Fruit fly (Drosophila melanogaster) whole organism, embryonic: Measurements from ENCODE around the gene CG34435.

Source experiments
- Atf6 ChIP-seq: fragments of 200-800 bp; sonication (Bioruptor generic); IDR thresholded peaks from 2 replicates; pipeline ENCODE4 v1.3.6; 2022; ENCODE audit warnings: missing biosample characterization, missing genetic modification characterization
- C15 ChIP-seq: fragments of 200-800 bp; sonication (Bioruptor generic); IDR thresholded peaks from 3 replicates; pipeline ENCODE4 v1.3.6; 2022; ENCODE audit warnings: missing biosample characterization, missing genetic modification characterization
- CG10274 ChIP-seq: fragments of 200-800 bp; sonication (Bioruptor generic); optimal IDR thresholded peaks from 3 replicates; lab custom pipeline; 2017; ENCODE audit warnings: missing biosample characterization, mild to moderate bottlenecking, missing genetic modification characterization
- CG10431 ChIP-seq: fragments of 200-800 bp; sonication (Bioruptor generic); optimal IDR thresholded peaks from 3 replicates; lab custom pipeline; 2018; ENCODE audit warnings: missing biosample characterization, mild to moderate bottlenecking, missing genetic modification characterization
- CG10565 ChIP-seq: fragments of 200-800 bp; sonication (Bioruptor generic); optimal IDR thresholded peaks from 3 replicates; lab custom pipeline; 2016; ENCODE audit warnings: missing biosample characterization, mild to moderate bottlenecking, missing genetic modification characterization
- CG11456 ChIP-seq: fragments of 200-800 bp; sonication (Bioruptor generic); IDR thresholded peaks from 3 replicates; pipeline ENCODE4 v1.3.6; 2022; ENCODE audit warnings: missing biosample characterization, missing genetic modification characterization
- CG13894 ChIP-seq: fragments of 200-800 bp; sonication (Bioruptor generic); optimal IDR thresholded peaks from 3 replicates; lab custom pipeline; 2018; ENCODE audit warnings: missing biosample characterization, mild to moderate bottlenecking, missing genetic modification characterization, moderate library complexity
- CG14441 ChIP-seq: fragments of 200-800 bp; sonication (Bioruptor generic); IDR thresholded peaks from 2 replicates; pipeline ENCODE4 v1.3.6; 2022; ENCODE audit warnings: missing biosample characterization, missing genetic modification characterization
- CG1603 ChIP-seq: fragments of 200-800 bp; sonication (Bioruptor generic); optimal IDR thresholded peaks from 2 replicates; lab custom pipeline; 2019; ENCODE audit warnings: missing biosample characterization, mild to moderate bottlenecking, missing genetic modification characterization, moderate library complexity
- CG18764 ChIP-seq: fragments of 200-800 bp; sonication (Bioruptor generic); optimal IDR thresholded peaks from 3 replicates; lab custom pipeline; 2016; ENCODE audit warnings: missing biosample characterization, missing genetic modification characterization
- CG2116 ChIP-seq: fragments of 200-800 bp; sonication (Bioruptor generic); optimal IDR thresholded peaks from 3 replicates; lab custom pipeline; 2018; ENCODE audit warnings: missing biosample characterization, mild to moderate bottlenecking, missing genetic modification characterization
- CG2202 ChIP-seq: fragments of 200-800 bp; sonication (Bioruptor generic); optimal IDR thresholded peaks from 2 replicates; lab custom pipeline; 2018; ENCODE audit warnings: missing biosample characterization, mild to moderate bottlenecking, missing genetic modification characterization
- CG2889 ChIP-seq: fragments of 200-800 bp; sonication (Bioruptor generic); IDR thresholded peaks from 3 replicates; pipeline ENCODE4 v1.3.6; 2022; ENCODE audit warnings: missing biosample characterization, missing genetic modification characterization
- CG3726 ChIP-seq: fragments of 200-800 bp; sonication (Bioruptor generic); IDR thresholded peaks from 3 replicates; pipeline ENCODE4, ENCODE4 v1.3.6; 2022; ENCODE audit warnings: missing biosample characterization, missing genetic modification characterization
- CG4360 ChIP-seq: fragments of 200-800 bp; sonication (Bioruptor generic); IDR thresholded peaks from 2 replicates; pipeline ENCODE4 v1.3.6; 2022; ENCODE audit warnings: missing biosample characterization, missing genetic modification characterization
- CG4707 ChIP-seq: fragments of 200-800 bp; sonication (Bioruptor generic); optimal IDR thresholded peaks from 2 replicates; lab custom pipeline; 2018; ENCODE audit warnings: missing biosample characterization, mild to moderate bottlenecking, missing genetic modification characterization, moderate library complexity
- CG6791 ChIP-seq: fragments of 200-800 bp; sonication (Bioruptor generic); IDR thresholded peaks from 3 replicates; pipeline ENCODE4 v1.3.6; 2022; ENCODE audit warnings: missing biosample characterization, missing genetic modification characterization; ENCODE audit not compliant: partially characterized antibody
- CG9797 ChIP-seq: fragments of 200-800 bp; sonication (Bioruptor generic); optimal IDR thresholded peaks from 3 replicates; lab custom pipeline; 2018; ENCODE audit warnings: missing biosample characterization, mild to moderate bottlenecking, missing genetic modification characterization
- Dref ChIP-seq: fragments of 200-800 bp; sonication (Bioruptor generic); IDR thresholded peaks from 2 replicates; pipeline ENCODE4 v1.3.6; 2022; ENCODE audit warnings: missing biosample characterization, missing genetic modification characterization
- E2f1 ChIP-seq: fragments of 200-800 bp; sonication (Bioruptor generic); IDR thresholded peaks from 2 replicates; pipeline ENCODE4 v1.3.6; 2022; ENCODE audit warnings: missing biosample characterization, missing genetic modification characterization
- Elba2 ChIP-seq: fragments of 200-800 bp; sonication (Bioruptor generic); optimal IDR thresholded peaks from 3 replicates; lab custom pipeline; 2016; ENCODE audit warnings: missing biosample characterization, missing genetic modification characterization
- Hr39 ChIP-seq: fragments of >200 bp; optimal IDR thresholded peaks from 2 replicates; lab custom pipeline; 2017
- Hr51 ChIP-seq, 2 experiments: fragments of 200-800 bp; sonication (Bioruptor generic); optimal IDR thresholded peaks; 2 replicates in 1 of 2; 3 replicates in 1 of 2; lab custom pipeline; 2016 to 2018; ENCODE audit warnings: missing biosample characterization in 2 of 2, missing genetic modification characterization in 2 of 2, mild to moderate bottlenecking in 1 of 2, moderate library complexity in 1 of 2
- Lhr ChIP-seq: fragments of 200-800 bp; sonication (Bioruptor generic); optimal IDR thresholded peaks from 3 replicates; lab custom pipeline; 2017; ENCODE audit warnings: mild to moderate bottlenecking, missing biosample characterization, missing genetic modification reagents, missing genetic modification characterization
- Lpt ChIP-seq: fragments of >200 bp; optimal IDR thresholded peaks from 2 replicates; lab custom pipeline; 2018; ENCODE audit warnings: missing biosample characterization, missing genetic modification characterization
- Myb ChIP-seq: fragments of 200-800 bp; sonication (Bioruptor generic); optimal IDR thresholded peaks from 2 replicates; lab custom pipeline; 2016; ENCODE audit warnings: missing biosample characterization, missing genetic modification characterization
- Ravus ChIP-seq: fragments of 200-800 bp; sonication (Bioruptor generic); IDR thresholded peaks from 2 replicates; pipeline ENCODE4 v1.3.6; 2022; ENCODE audit warnings: missing biosample characterization, missing genetic modification characterization
- Rfx ChIP-seq: fragments of 200-800 bp; sonication (Bioruptor generic); IDR thresholded peaks from 2 replicates; pipeline ENCODE4 v1.3.6; 2022; ENCODE audit warnings: missing biosample characterization, missing genetic modification characterization
- Sry-δ ChIP-seq: fragments of 200-800 bp; sonication (Bioruptor generic); optimal IDR thresholded peaks from 2 replicates; lab custom pipeline; 2016; ENCODE audit warnings: missing biosample characterization, missing genetic modification characterization
- abd-A ChIP-seq: fragments of 200-800 bp; sonication (Bioruptor generic); optimal IDR thresholded peaks from 3 replicates; lab custom pipeline; 2019; ENCODE audit warnings: missing biosample characterization, mild to moderate bottlenecking, missing genetic modification characterization, moderate library complexity
- al ChIP-seq: fragments of 200-800 bp; sonication (Bioruptor generic); IDR thresholded peaks from 2 replicates; pipeline ENCODE4 v1.3.6; 2022; ENCODE audit warnings: missing biosample characterization, missing genetic modification characterization
- ase ChIP-seq: fragments of 200-800 bp; sonication (Bioruptor generic); IDR thresholded peaks from 3 replicates; pipeline ENCODE4 v1.3.6; 2022; ENCODE audit warnings: missing biosample characterization, missing genetic modification characterization
- bcd ChIP-seq: fragments of 200-800 bp; sonication (Bioruptor generic); optimal IDR thresholded peaks from 2 replicates; lab custom pipeline; 2017; ENCODE audit warnings: missing biosample characterization, mild to moderate bottlenecking, missing genetic modification characterization
- bsh ChIP-seq, 2 experiments: fragments of 200-800 bp; sonication (Bioruptor generic); optimal IDR thresholded peaks; 2 replicates each; lab custom pipeline; 2017 to 2018; ENCODE audit warnings: mild to moderate bottlenecking in 2 of 2, missing biosample characterization in 2 of 2, missing genetic modification characterization in 2 of 2, moderate library complexity in 1 of 2
- cg ChIP-seq: fragments of 200-800 bp; sonication (Bioruptor generic); optimal IDR thresholded peaks from 3 replicates; lab custom pipeline; 2019; ENCODE audit warnings: missing biosample characterization, mild to moderate bottlenecking, missing genetic modification characterization, moderate library complexity
- corto ChIP-seq: fragments of 200-800 bp; sonication (Bioruptor generic); optimal IDR thresholded peaks from 2 replicates; lab custom pipeline; 2016; ENCODE audit warnings: missing biosample characterization, mild to moderate bottlenecking, missing genetic modification characterization, moderate library complexity
- crp ChIP-seq, 2 experiments: fragments of 200-800 bp; sonication (Bioruptor generic); optimal IDR thresholded peaks; 2 replicates in 1 of 2; 3 replicates in 1 of 2; lab custom pipeline; 2017; ENCODE audit warnings: missing biosample characterization in 2 of 2, missing genetic modification characterization in 2 of 2, mild to moderate bottlenecking in 1 of 2, moderate library complexity in 1 of 2
- danr ChIP-seq: fragments of 200-800 bp; sonication (Bioruptor generic); IDR thresholded peaks from 2 replicates; pipeline ENCODE4 v1.3.6; 2022; ENCODE audit warnings: missing biosample characterization, missing genetic modification characterization
- gcm2 ChIP-seq: fragments of 200-800 bp; sonication (Bioruptor generic); optimal IDR thresholded peaks from 2 replicates; lab custom pipeline; 2016; ENCODE audit warnings: missing biosample characterization, missing genetic modification characterization
- h ChIP-seq: fragments of >200 bp; optimal IDR thresholded peaks from 2 replicates; lab custom pipeline; 2017
- hb ChIP-seq: fragments of 200-800 bp; sonication (Bioruptor generic); IDR thresholded peaks from 3 replicates; pipeline ENCODE4 v1.3.6; 2022; ENCODE audit warnings: missing biosample characterization, missing genetic modification characterization; ENCODE audit not compliant: partially characterized antibody
- hth ChIP-seq: fragments of >200 bp; optimal IDR thresholded peaks from 2 replicates; lab custom pipeline; 2017; ENCODE audit warnings: inconsistent platforms
- ken ChIP-seq: fragments of 200-800 bp; sonication (Bioruptor generic); IDR thresholded peaks from 3 replicates; pipeline ENCODE4 v1.3.6; 2022; ENCODE audit warnings: missing biosample characterization, missing genetic modification characterization
- lbe ChIP-seq: fragments of 200-800 bp; sonication (Bioruptor generic); optimal IDR thresholded peaks from 2 replicates; lab custom pipeline; 2016; ENCODE audit warnings: missing biosample characterization, mild to moderate bottlenecking, missing genetic modification characterization
- nom ChIP-seq: fragments of 200-800 bp; sonication (Bioruptor generic); optimal IDR thresholded peaks from 2 replicates; lab custom pipeline; 2017; ENCODE audit warnings: missing biosample characterization, missing genetic modification characterization, mild to moderate bottlenecking, moderate library complexity, missing genetic modification reagents
- repo ChIP-seq: fragments of 200-800 bp; sonication (Bioruptor generic); optimal IDR thresholded peaks from 2 replicates; lab custom pipeline; 2016; ENCODE audit warnings: missing biosample characterization, missing genetic modification characterization
- sens-2 ChIP-seq: fragments of 200-800 bp; sonication (Bioruptor generic); IDR thresholded peaks from 2 replicates; pipeline ENCODE4 v1.3.6; 2022; ENCODE audit warnings: missing biosample characterization, missing genetic modification characterization
- sima ChIP-seq: fragments of 200-800 bp; sonication (Bioruptor generic); optimal IDR thresholded peaks from 2 replicates; lab custom pipeline; 2016; ENCODE audit warnings: missing biosample characterization, missing genetic modification characterization
- sob ChIP-seq: fragments of 200-800 bp; sonication (Bioruptor generic); IDR thresholded peaks from 2 replicates; pipeline ENCODE4 v1.3.6; 2022; ENCODE audit warnings: missing biosample characterization, missing genetic modification characterization
- tll ChIP-seq, 2 experiments: fragments of 200-800 bp in 1 of 2; fragments of >200 bp in 1 of 2; sonication (Bioruptor generic) in 1 of 2; optimal IDR thresholded peaks; 2 replicates each; lab custom pipeline; 2017 to 2019; ENCODE audit warnings: missing biosample characterization in 2 of 2, missing genetic modification characterization in 2 of 2, mild to moderate bottlenecking in 1 of 2, moderate library complexity in 1 of 2
- twi ChIP-seq: fragments of 200-800 bp; optimal IDR thresholded peaks from 2 replicates; lab custom pipeline; 2019; ENCODE audit warnings: missing biosample characterization, mild to moderate bottlenecking, missing genetic modification characterization, moderate library complexity
- usp ChIP-seq: fragments of >200 bp; optimal IDR thresholded peaks from 2 replicates; lab custom pipeline; 2017; ENCODE audit warnings: missing biosample characterization, missing genetic modification characterization

The CG34435 gene

DNA sequence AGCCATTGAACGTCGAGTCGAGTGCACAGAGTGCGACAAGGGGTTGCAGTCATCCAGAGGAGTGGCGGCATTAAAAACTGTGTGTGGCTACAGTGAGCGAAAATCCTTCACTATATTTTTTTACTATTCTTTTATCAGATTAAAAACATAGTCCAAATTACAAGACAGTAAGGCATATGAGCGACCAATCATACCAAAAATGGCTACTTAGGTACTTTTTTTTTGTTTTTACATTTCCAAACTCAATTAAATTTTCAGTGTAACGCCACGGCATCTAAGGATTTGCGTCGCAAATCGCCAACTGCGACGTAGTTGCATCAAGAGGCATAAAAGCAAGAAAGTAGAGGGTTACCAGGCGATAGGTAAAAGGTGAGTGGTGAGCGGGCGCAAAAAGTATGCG lies 24.8 kb upstream of the CG34435 start (continued):
- TF ChIP-seq Lhr (GFP tag; lab: Kevin White, UChicago) (no peak), Atf6 (GFP tag; lab: Robert Waterston, UW) (0 out of 2 replicates have a peak, but pooled peaks have one; percentile 13), bsh (GFP tag; optimal IDR thresholded peaks at IDR 0.05; lab: Kevin White, UChicago) (peak in 1 of 2 experiments; percentile 79), Elba2 (no peak), gcm2 (no peak), hb (GFP tag; lab: Robert Waterston, UW) (no peak), CG11456 (GFP tag; lab: Robert Waterston, UW) (no peak), CG6791 (GFP tag; lab: Robert Waterston, UW) (no peak), sob (GFP tag; lab: Robert Waterston, UW) (peak; percentile 43; the same call in 1 of the 2 replicates), CG2889 (no peak), CG9797 (no peak), CG18764 (GFP tag; lab: Kevin White, UChicago) (peak; percentile 22), CG14441 (GFP tag; lab: Robert Waterston, UW) (no peak), sens-2 (GFP tag; lab: Robert Waterston, UW) (peak; percentile 59), CG3726 (GFP tag; lab: Robert Waterston, UW) (no peak), nom (GFP tag; lab: Kevin White, UChicago) (no peak), ken (GFP tag; lab: Robert Waterston, UW) (peak; percentile 60; the same call in 2 of the 3 replicates), C15 (GFP tag; lab: Robert Waterston, UW) (no peak), corto (GFP tag; lab: Kevin White, UChicago) (no peak), crp (GFP tag; optimal IDR thresholded peaks at IDR 0.05; lab: Kevin White, UChicago) (no peak), usp (GFP tag; lab: Kevin White, UChicago) (no peak), CG10565 (GFP tag; lab: Kevin White, UChicago) (no peak), Hr39 (lab: Kevin White, UChicago) (no peak), CG1603 (peak; percentile 58), abd-A (tag; lab: Kevin White, UChicago) (no peak), E2f1 (GFP tag; lab: Robert Waterston, UW) (0 out of 2 replicates have a peak, but pooled peaks have one; percentile 16), Hr51 (GFP tag; optimal IDR thresholded peaks at IDR 0.05; lab: Kevin White, UChicago) (peak; percentile 6 to 44), ase (GFP tag; lab: Robert Waterston, UW) (no peak), cg (GFP tag; lab: Kevin White, UChicago) (no peak), Myb (GFP tag; lab: Kevin White, UChicago) (no peak), CG10431 (GFP tag; lab: Kevin White, UChicago) (peak; percentile 2), danr (GFP tag; lab: Robert Waterston, UW) (no peak), hth (lab: Kevin White, UChicago) (no peak), repo (GFP tag; lab: Kevin White, UChicago) (peak; percentile 38), CG10274 (no peak), al (no peak), bcd (GFP tag; lab: Kevin White, UChicago) (peak; percentile 22), lbe (GFP tag; lab: Kevin White, UChicago) (no peak), CG2202 (tag; lab: Kevin White, UChicago) (peak; percentile 33), tll (GFP tag; optimal IDR thresholded peaks at IDR 0.05; lab: Kevin White, UChicago) (no peak), sima (no peak), CG2116 (GFP tag; lab: Kevin White, UChicago) (no peak), Dref (GFP tag; lab: Robert Waterston, UW) (no peak), Sry-δ (GFP tag; lab: Kevin White, UChicago) (no peak), CG13894 (tag; lab: Kevin White, UChicago) (no peak), h (lab: Kevin White, UChicago) (no peak), CG4707 (GFP tag; lab: Kevin White, UChicago) (no peak), Ravus (no peak; the same call in 1 of the 2 replicates), Lpt (GFP tag; lab: Kevin White, UChicago) (no peak), Rfx (peak; percentile 27; the same call in 1 of the 2 replicates), twi (tag; lab: Kevin White, UChicago) (no peak), CG4360 (GFP tag; lab: Robert Waterston, UW) (no peak)
